Fruit fly (Drosophila melanogaster) whole organism, embryonic: ENCODE data around the gene rumi.

Experiments used
- B-H1 ChIP-seq: fragments of 200-800 bp; sonication (Bioruptor generic); IDR thresholded peaks from 3 replicates; pipeline ENCODE4 v1.3.6; 2022; ENCODE audit warnings: missing biosample characterization, missing genetic modification characterization
- CG10462 ChIP-seq: fragments of 200-800 bp; sonication (Bioruptor generic); optimal IDR thresholded peaks from 2 replicates; lab custom pipeline; 2016; ENCODE audit warnings: missing biosample characterization, missing genetic modification characterization
- CG13296 ChIP-seq: fragments of 200-800 bp; sonication (Bioruptor generic); optimal IDR thresholded peaks from 3 replicates; lab custom pipeline; 2018; ENCODE audit warnings: missing biosample characterization, mild to moderate bottlenecking, missing genetic modification characterization
- CG17802 ChIP-seq: fragments of 200-800 bp; sonication (Bioruptor generic); optimal IDR thresholded peaks from 2 replicates; lab custom pipeline; 2018; ENCODE audit warnings: missing biosample characterization, mild to moderate bottlenecking, missing genetic modification characterization, moderate library complexity
- CG31441 ChIP-seq: fragments of 200-800 bp; sonication (Bioruptor generic); IDR thresholded peaks from 2 replicates; pipeline ENCODE4 v1.3.6; 2022; ENCODE audit warnings: missing biosample characterization, missing genetic modification characterization
- CG3281 ChIP-seq: fragments of 200-800 bp; sonication (Bioruptor generic); optimal IDR thresholded peaks from 3 replicates; lab custom pipeline; 2017; ENCODE audit warnings: missing biosample characterization, mild to moderate bottlenecking, missing genetic modification characterization
- CG34376 ChIP-seq: fragments of 200-800 bp; sonication (Bioruptor generic); optimal IDR thresholded peaks from 2 replicates; lab custom pipeline; 2018; ENCODE audit warnings: missing biosample characterization, mild to moderate bottlenecking, missing genetic modification characterization
- CG3726 ChIP-seq: fragments of 200-800 bp; sonication (Bioruptor generic); IDR thresholded peaks from 3 replicates; pipeline ENCODE4, ENCODE4 v1.3.6; 2022; ENCODE audit warnings: missing biosample characterization, missing genetic modification characterization
- CG4820 ChIP-seq: fragments of 200-800 bp; sonication (Bioruptor generic); optimal IDR thresholded peaks from 3 replicates; lab custom pipeline; 2016; ENCODE audit warnings: missing biosample characterization, missing genetic modification characterization
- CG8944 ChIP-seq: fragments of 200-800 bp; sonication (Bioruptor generic); optimal IDR thresholded peaks from 3 replicates; lab custom pipeline; 2016; ENCODE audit warnings: missing biosample characterization, missing genetic modification characterization
- CkIIα-i1 ChIP-seq: fragments of 200-800 bp; sonication (Bioruptor generic); IDR thresholded peaks from 2 replicates; pipeline ENCODE4 v1.3.6; 2022; ENCODE audit warnings: missing biosample characterization, missing genetic modification characterization
- CoRest ChIP-seq: fragments of 200-800 bp; sonication (Bioruptor generic); optimal IDR thresholded peaks from 3 replicates; lab custom pipeline; 2018; ENCODE audit warnings: missing biosample characterization, mild to moderate bottlenecking, missing genetic modification characterization, moderate library complexity
- D19B ChIP-seq: fragments of 200-800 bp; sonication (Bioruptor generic); optimal IDR thresholded peaks from 2 replicates; lab custom pipeline; 2017; ENCODE audit warnings: missing biosample characterization, mild to moderate bottlenecking, missing genetic modification characterization
- Doc3 ChIP-seq: fragments of 200-800 bp; sonication (Bioruptor generic); IDR thresholded peaks from 3 replicates; pipeline ENCODE4 v1.3.6; 2022; ENCODE audit warnings: missing biosample characterization, missing genetic modification characterization; ENCODE audit not compliant: partially characterized antibody
- Ets65A ChIP-seq: fragments of 200-800 bp; sonication (Bioruptor generic); peaks from one replicate; lab custom pipeline; 2016; ENCODE audit warnings: missing biosample characterization, missing genetic modification characterization
- HLHmδ ChIP-seq: fragments of 200-800 bp; sonication (Bioruptor generic); optimal IDR thresholded peaks from 2 replicates; lab custom pipeline; 2018; ENCODE audit warnings: missing biosample characterization, mild to moderate bottlenecking, missing genetic modification characterization, moderate library complexity
- Rfx ChIP-seq: fragments of 200-800 bp; sonication (Bioruptor generic); IDR thresholded peaks from 2 replicates; pipeline ENCODE4 v1.3.6; 2022; ENCODE audit warnings: missing biosample characterization, missing genetic modification characterization
- Stat92E ChIP-seq, 3 experiments: fragments of >200 bp in 2 of 3; fragments of 200-800 bp in 1 of 3; sonication (Bioruptor generic) in 1 of 3; optimal IDR thresholded peaks; 2 replicates each; lab custom pipeline; 2017 to 2019; ENCODE audit warnings: missing biosample characterization in 3 of 3, missing genetic modification characterization in 3 of 3, mild to moderate bottlenecking in 1 of 3, moderate library complexity in 1 of 3
- Taf1 ChIP-seq: fragments of 200-800 bp; sonication (Bioruptor generic); IDR thresholded peaks from 2 replicates; pipeline ENCODE4 v1.3.6; 2022; ENCODE audit warnings: missing biosample characterization, missing genetic modification characterization
- Usf ChIP-seq: fragments of 200-800 bp; sonication (Bioruptor generic); optimal IDR thresholded peaks from 2 replicates; lab custom pipeline; 2017; ENCODE audit warnings: missing genotype, missing biosample characterization, missing genetic modification characterization
- br ChIP-seq: fragments of >200 bp; optimal IDR thresholded peaks from 2 replicates; lab custom pipeline; 2017
- chinmo ChIP-seq: fragments of 200-800 bp; sonication (Bioruptor generic); IDR thresholded peaks from 4 replicates; pipeline ENCODE4 v1.3.6; 2022; ENCODE audit warnings: missing biosample characterization, missing genetic modification characterization; ENCODE audit not compliant: partially characterized antibody
- crp ChIP-seq, 2 experiments: fragments of 200-800 bp; sonication (Bioruptor generic); optimal IDR thresholded peaks; 2 replicates in 1 of 2; 3 replicates in 1 of 2; lab custom pipeline; 2017; ENCODE audit warnings: missing biosample characterization in 2 of 2, missing genetic modification characterization in 2 of 2, mild to moderate bottlenecking in 1 of 2, moderate library complexity in 1 of 2
- da ChIP-seq: fragments of 200-800 bp; sonication (Bioruptor generic); optimal IDR thresholded peaks from 2 replicates; lab custom pipeline; 2016; ENCODE audit warnings: missing biosample characterization, missing genetic modification characterization
- danr ChIP-seq: fragments of 200-800 bp; sonication (Bioruptor generic); IDR thresholded peaks from 2 replicates; pipeline ENCODE4 v1.3.6; 2022; ENCODE audit warnings: missing biosample characterization, missing genetic modification characterization
- gcm2 ChIP-seq: fragments of 200-800 bp; sonication (Bioruptor generic); optimal IDR thresholded peaks from 2 replicates; lab custom pipeline; 2016; ENCODE audit warnings: missing biosample characterization, missing genetic modification characterization
- odd ChIP-seq: fragments of 200-800 bp; sonication (Bioruptor generic); optimal IDR thresholded peaks from 2 replicates; lab custom pipeline; 2017; ENCODE audit warnings: missing biosample characterization, mild to moderate bottlenecking, missing genetic modification characterization
- org-1 ChIP-seq: fragments of 200-800 bp; sonication (Bioruptor generic); optimal IDR thresholded peaks from 2 replicates; lab custom pipeline; 2017; ENCODE audit warnings: missing biosample characterization, missing genetic modification characterization
- pan ChIP-seq, 4 experiments: fragments of >200 bp in 3 of 4; fragments of 200-800 bp in 1 of 4; sonication (Bioruptor generic) in 1 of 4; optimal IDR thresholded peaks in 3 of 4; IDR thresholded peaks in 1 of 4; 2 replicates each; pipeline versions ENCODE4 v1.3.6 to Lab custom; 2017 to 2022; ENCODE audit warnings: missing biosample characterization in 2 of 4, missing genetic modification characterization in 2 of 4, mixed read lengths in 1 of 4
- schlank ChIP-seq: fragments of 200-800 bp; sonication (Bioruptor generic); optimal IDR thresholded peaks from 2 replicates; lab custom pipeline; 2018; ENCODE audit warnings: missing biosample characterization, mild to moderate bottlenecking, missing genetic modification characterization
- sens ChIP-seq: fragments of 200-800 bp; sonication (Bioruptor generic); peaks from one replicate; lab custom pipeline; 2016; ENCODE audit warnings: missing biosample characterization, missing genetic modification characterization
- sr ChIP-seq: fragments of 200-800 bp; sonication (Bioruptor generic); IDR thresholded peaks from 3 replicates; pipeline ENCODE4 v1.3.6; 2022; ENCODE audit warnings: missing biosample characterization, missing genetic modification characterization
- tio ChIP-seq: fragments of 200-800 bp; sonication (Bioruptor generic); optimal IDR thresholded peaks from 2 replicates; lab custom pipeline; 2017; ENCODE audit warnings: missing biosample characterization, missing genetic modification characterization, inconsistent platforms
- tna ChIP-seq: fragments of 200-800 bp; sonication (Bioruptor generic); IDR thresholded peaks from 2 replicates; pipeline ENCODE4 v1.3.6; 2022; ENCODE audit warnings: missing biosample characterization, missing genetic modification characterization; ENCODE audit not compliant: partially characterized antibody
- ttk ChIP-seq: fragments of 200-800 bp; sonication (Bioruptor generic); IDR thresholded peaks from 2 replicates; pipeline ENCODE4 v2.1.2; 2022; ENCODE audit warnings: missing biosample characterization, missing genetic modification characterization

Gene rumi

DNA sequence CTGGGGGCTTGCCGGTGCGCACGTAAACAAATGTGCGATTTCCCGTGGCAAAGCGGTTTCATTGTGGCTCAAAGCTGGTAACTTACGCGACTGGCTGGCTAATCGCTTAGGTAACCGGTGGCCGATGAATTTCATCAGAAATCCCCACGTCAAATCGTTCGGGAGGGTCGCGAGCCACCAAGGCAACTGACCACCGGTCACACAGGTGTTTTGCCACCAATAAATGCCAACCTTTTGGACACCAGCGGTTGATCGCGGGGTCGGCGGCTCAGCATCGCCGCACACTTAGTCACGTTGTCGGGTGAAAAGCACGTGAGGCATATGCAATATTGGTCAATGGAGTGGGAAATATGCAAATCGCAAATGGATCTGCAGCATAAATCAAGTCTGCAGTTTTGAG is 26.1 kb upstream of the rumi start (continued):
- TF ChIP-seq chinmo = peak; percentile 88

DNA sequence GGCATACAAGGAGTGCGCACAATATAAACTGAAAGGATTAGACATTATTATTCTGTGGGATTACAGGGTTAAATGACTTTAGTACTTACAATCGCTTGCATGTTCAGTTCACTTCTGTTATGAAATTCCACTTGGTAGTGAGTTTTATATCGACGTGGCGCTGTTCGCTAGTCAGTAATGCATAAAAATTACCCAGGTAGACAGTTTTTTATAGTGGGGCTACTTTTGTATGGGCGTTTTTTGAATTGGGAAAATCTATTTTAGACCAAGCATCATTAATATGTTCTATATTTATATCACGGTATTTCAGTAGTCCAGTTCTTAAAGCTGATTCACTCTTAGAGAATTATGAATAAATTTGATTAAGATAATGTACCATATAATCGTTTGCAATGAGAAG is 21.3 kb upstream of the rumi start, which contains the start of gene CG43095:
CG43095 (minus strand) TSS at position 101 of the 400 bp plus-strand sequence.
- TF ChIP-seq tna (GFP tag; lab: Robert Waterston, UW) = no peak
- no peak for TF ChIP-seq gcm2
- TF ChIP-seq sr (GFP tag; lab: Robert Waterston, UW) = no peak
- TF ChIP-seq CG13296 (GFP tag; lab: Kevin White, UChicago) = no peak
- TF ChIP-seq odd (GFP tag; lab: Kevin White, UChicago) = no peak
- TF ChIP-seq Usf (GFP tag; lab: Kevin White, UChicago) = no peak
- TF ChIP-seq HLHmδ (GFP tag; lab: Kevin White, UChicago) = no peak

DNA sequence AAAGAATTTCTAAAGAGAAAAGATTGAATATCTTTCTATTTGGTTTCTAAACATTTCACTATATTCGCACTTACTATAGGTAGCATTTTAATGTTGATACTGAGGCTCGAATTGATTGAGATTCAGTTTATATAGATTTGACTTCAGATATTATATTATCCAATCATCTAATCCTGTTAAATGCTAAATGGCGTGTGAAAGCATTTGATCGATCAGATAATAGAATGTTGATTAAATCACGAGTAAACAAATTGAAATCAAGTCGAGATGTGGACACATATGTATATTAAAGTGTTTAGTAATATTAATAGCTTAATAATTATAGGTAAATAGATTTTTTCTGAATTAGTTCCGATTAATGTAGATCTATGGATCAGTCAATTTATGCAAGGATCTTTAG is 20.5 kb upstream of the rumi start, which contains the start of gene CG43094:
CG43094 (minus strand) TSS at position 101 of the 400 bp plus-strand sequence.
- TF ChIP-seq CG3281 (GFP tag; lab: Kevin White, UChicago) (no peak), CG34376 (GFP tag; lab: Kevin White, UChicago) (no peak), CG31441 (GFP tag; lab: Robert Waterston, UW) (no peak), schlank (no peak), CG17802 (tag; lab: Kevin White, UChicago) (no peak), D19B (no peak), Rfx (GFP tag; lab: Robert Waterston, UW) (no peak)
- TF ChIP-seq, all 482 proteins: peak for 0

DNA sequence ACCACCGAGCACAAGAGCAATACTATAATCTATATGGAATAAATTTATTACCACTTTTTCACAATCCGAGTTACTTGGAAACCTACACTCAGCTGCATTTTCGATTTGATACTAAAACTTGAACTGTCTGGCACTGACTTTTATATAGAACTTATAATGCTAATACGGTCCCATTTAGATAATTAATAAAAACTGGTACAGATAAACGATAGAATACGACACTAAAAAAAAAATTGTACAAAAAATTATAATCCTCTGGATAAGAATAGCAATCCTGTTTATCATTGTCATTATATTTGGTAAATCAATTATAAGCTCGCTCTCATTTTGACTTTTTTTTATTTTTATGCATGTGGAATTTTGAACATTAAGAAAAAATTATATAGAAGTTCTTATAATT is 19.8 kb upstream of the rumi start, which contains the start of gene CG43093:
CG43093 (minus strand) TSS at position 101 of the 400 bp plus-strand sequence.
- TF ChIP-seq CG10462 (no peak), tio (GFP tag; lab: Kevin White, UChicago) (no peak), org-1 (GFP tag; lab: Kevin White, UChicago) (no peak)

DNA sequence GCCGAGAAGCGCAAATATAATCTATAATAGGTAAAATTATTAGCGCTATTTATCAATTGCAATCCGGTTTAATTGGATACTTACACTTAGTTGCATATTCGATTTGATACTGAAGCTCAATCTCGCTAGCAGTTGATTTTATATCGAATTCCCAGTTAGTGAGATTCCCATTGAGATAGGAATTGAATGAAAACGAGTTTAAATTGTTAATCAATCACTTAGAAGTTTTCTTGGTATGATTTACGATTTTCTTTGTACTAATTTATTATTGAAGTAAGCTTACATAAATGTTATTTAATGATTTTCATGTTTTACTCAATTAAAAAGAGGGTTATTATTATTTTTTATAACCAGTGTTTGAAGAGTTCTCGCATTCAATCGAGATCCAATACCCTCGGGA is 19.2 kb upstream of the rumi start, which contains the start of gene CG43092:
CG43092 (minus strand) TSS at position 101 of the 400 bp plus-strand sequence.
- TF ChIP-seq da (GFP tag; lab: Kevin White, UChicago) (no peak), CoRest (tag; lab: Kevin White, UChicago) (no peak)

DNA sequence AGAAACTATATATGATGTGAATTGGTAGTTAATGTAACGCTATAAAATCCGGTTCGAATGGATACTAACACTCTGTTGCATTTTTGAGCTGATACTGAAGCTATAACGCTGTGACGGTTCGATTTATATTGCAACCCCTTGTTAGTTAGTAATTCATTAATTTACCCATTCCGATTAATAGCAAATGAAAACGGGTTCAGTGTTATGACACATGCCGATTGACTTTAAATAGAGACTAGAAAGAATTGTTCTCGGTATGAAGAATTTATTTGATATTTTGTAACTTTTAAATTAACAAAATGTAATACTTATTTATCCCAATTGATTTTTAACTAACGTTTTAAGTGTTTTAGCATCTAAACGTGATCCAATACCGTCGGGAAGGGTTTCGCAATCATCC is 18.2 kb upstream of the rumi start, which contains the start of gene CG43091:
CG43091 (minus strand) TSS at position 101 of the 400 bp plus-strand sequence.
- TF ChIP-seq sens (peak; percentile 37), B-H1 (GFP tag; lab: Robert Waterston, UW) (no peak), Taf1 (no peak)

DNA sequence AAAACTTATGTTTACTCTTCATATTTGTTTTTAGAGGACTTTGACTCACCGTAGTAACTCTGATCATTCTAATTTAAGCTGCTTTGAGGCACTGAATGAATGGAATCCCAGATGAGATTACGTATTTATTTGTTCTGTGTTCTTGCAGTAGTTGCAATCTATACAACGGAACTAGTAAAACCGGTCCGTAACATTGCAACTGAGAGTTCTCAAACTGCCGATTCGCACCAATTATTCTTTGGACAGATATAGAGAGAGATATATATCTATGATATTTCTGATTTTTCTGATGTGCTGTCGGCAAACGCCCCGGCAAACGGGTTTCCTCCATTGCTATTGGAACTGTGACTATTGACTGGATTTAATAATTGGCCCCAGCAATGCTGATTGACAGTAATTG is 17.2 kb upstream of the rumi start, which contains the start of gene CG13841:
CG13841 (minus strand) TSS at position 101 of the 400 bp plus-strand sequence.
- TF ChIP-seq crp (GFP tag; optimal IDR thresholded peaks at IDR 0.05; lab: Kevin White, UChicago) (no peak), CG3726 (no peak), sens (peak; percentile 38), danr (GFP tag; lab: Robert Waterston, UW) (no peak), Doc3 (GFP tag; lab: Robert Waterston, UW) (no peak)

DNA sequence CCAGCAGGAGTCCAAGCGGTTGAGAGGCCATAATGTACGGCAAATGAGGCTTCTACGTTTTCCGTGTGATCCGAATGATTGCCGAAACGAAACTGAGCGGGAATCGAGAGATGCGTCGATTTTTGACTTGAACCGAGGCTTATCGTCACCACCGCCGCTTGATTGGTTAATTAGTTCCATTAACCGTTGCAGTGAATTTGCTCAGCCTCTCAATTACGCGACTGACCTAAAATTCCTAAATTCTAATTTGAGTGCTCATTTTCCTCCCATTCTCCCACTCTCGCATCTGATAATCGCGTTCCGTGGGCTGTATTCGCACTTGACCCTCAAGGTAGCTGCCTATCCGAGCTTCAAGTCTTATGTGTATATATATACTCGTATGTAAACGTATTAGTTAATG is 15.7 kb upstream of the rumi start, which contains the start of gene Nepl15:
Nepl15 (minus strand) TSS at position 101 of the 400 bp plus-strand sequence.
- TF ChIP-seq Ets65A (GFP tag; lab: Kevin White, UChicago) = peak; percentile 23
- TF ChIP-seq CG4820 (GFP tag; lab: Kevin White, UChicago) = no peak
- no peak for TF ChIP-seq Stat92E (GFP tag; optimal IDR thresholded peaks at IDR 0.05; lab: Kevin White, UChicago)
- TF ChIP-seq CG8944 (GFP tag; lab: Kevin White, UChicago) = no peak
- TF ChIP-seq br (lab: Kevin White, UChicago) = no peak
- no peak for TF ChIP-seq pan (optimal IDR thresholded peaks at IDR 0.05; lab: Kevin White, UChicago)
- TF ChIP-seq pan (GFP tag; optimal IDR thresholded peaks at IDR 0.05 in 1 of 2, IDR thresholded peaks at IDR 0.05 in 1 of 2) = no peak
- TF ChIP-seq ttk (GFP tag; lab: Robert Waterston, UW) = no peak
- no peak for TF ChIP-seq CkIIα-i1 (GFP tag; lab: Robert Waterston, UW)
- TF ChIP-seq CG13296 (GFP tag; lab: Kevin White, UChicago) = no peak
